Worm (Caenorhabditis elegans): ENCODE results near the gene wrb-1.

DNA sequence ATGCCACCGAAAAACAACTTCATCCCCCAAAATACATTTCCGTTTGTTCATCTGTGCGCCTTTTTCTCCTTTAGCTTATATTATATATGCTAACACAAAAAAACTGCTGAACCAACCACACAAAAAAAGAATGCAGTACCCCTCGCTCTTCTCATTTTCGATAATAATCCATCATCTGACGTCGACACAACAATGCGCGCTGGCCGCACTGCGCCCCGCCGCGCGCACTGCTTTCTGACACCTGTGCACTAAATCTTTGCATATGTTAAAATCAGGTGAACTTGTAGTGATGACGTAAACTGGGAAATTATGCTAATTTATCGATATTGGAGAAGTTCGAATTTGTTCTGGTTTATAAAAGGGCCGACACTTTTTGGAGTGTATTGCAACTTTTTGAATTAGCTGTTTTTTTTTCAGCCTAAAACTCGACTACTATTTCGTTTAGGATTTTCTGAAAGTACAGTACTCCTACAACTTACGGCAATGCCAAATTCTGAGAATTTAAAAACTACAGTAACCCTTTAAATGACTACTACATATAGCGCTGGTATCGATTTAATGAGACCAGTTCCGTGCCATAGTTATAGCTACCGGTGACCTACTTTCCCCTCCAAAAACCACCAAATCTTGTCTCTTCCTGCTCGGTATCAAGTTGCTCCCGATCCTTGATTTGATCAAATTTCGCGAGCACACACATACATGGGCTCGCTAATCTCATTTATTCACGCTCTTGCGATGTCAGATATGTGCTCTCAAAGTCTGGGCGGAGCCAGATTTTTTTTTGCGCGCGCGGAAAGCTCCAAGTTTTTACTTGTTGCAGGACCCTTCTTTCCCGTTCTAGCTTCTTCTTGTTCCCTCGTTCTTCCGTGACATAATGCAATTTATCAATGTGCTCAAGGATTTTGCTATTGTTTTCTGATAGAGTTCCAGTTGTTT lies 45.9 kb upstream of the wrb-1 start:
- TF ChIP-seq nhr-237 (tag; optimal IDR thresholded peaks at IDR 0.05): no peak
- TF ChIP-seq mab-5 (tag; optimal IDR thresholded peaks at IDR 0.05): no peak
- no peak for TF ChIP-seq mep-1 (tag; optimal IDR thresholded peaks at IDR 0.05)
- no peak for TF ChIP-seq nhr-28 (tag; optimal IDR thresholded peaks at IDR 0.05)
- TF ChIP-seq unc-120 (tag; optimal IDR thresholded peaks at IDR 0.05; ENCODE audit: poor library complexity, severe bottlenecking): no peak

Measured in whole organism, mixed stage, embryonic.